Worm (Caenorhabditis elegans): ENCODE measurements around the gene K03B8.8.

DNA sequence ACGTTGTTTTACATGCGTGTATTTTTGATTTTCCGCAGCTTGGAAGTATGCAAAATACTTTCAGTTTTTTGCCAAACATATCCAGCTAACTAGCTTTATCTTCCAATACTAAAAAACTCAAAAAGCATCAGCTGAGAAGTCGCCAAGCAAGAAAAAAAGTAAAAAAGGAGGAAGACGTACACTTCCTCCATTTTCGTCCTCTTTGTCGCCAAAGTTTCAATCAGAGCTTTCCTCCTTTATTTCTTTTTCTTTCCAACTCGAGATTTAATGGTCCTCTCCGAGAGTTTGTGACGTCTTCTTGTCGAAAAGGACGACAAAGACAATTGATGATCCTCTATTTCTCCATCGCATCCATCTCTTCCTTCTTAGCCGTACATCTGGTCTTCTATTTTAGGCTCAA is 30.2 kb downstream of the K03B8.8 start:
- TF ChIP-seq lin-13 (GFP tag; optimal IDR thresholded peaks at IDR 0.05) (no peak), ZK546.5 (tag; optimal IDR thresholded peaks at IDR 0.05) (no peak), lsy-2 (tag; optimal IDR thresholded peaks at IDR 0.05) (no peak), aly-2 (tag; optimal IDR thresholded peaks at IDR 0.05) (no peak), tra-1 (GFP tag; IDR thresholded peaks at IDR 0.05) (no peak), ces-1 (GFP tag; optimal IDR thresholded peaks at IDR 0.05) (no peak), unc-130 (GFP tag; optimal IDR thresholded peaks at IDR 0.05) (no peak), nhr-76 (tag; optimal IDR thresholded peaks at IDR 0.05) (no peak), ama-1 (optimal IDR thresholded peaks at IDR 0.05) (no peak)

All from whole organism, L4 larva.